Fruit fly (Drosophila melanogaster) whole organism, embryonic: ENCODE data around the gene CG10962.

Experiments
- Adf1 ChIP-seq: fragments of 200-800 bp; sonication (Bioruptor generic); IDR thresholded peaks from 2 replicates; pipeline ENCODE4 v1.3.6; 2022; ENCODE audit warnings: missing biosample characterization, missing genetic modification characterization
- Atf3 ChIP-seq: fragments of 200-800 bp; sonication (Bioruptor generic); optimal IDR thresholded peaks from 3 replicates; lab custom pipeline; 2016; ENCODE audit warnings: missing biosample characterization, missing genetic modification characterization
- B-H2 ChIP-seq: fragments of 200-800 bp; sonication (Bioruptor generic); optimal IDR thresholded peaks from 2 replicates; lab custom pipeline; 2018; ENCODE audit warnings: missing biosample characterization, mild to moderate bottlenecking, missing genetic modification characterization
- BtbVII ChIP-seq: fragments of 200-800 bp; sonication (Bioruptor generic); optimal IDR thresholded peaks from 3 replicates; lab custom pipeline; 2017; ENCODE audit warnings: missing biosample characterization, mild to moderate bottlenecking, missing genetic modification characterization
- CG11560 ChIP-seq: fragments of 200-800 bp; sonication (Bioruptor generic); IDR thresholded peaks from 3 replicates; pipeline ENCODE4 v1.3.6; 2022; ENCODE audit warnings: missing biosample characterization, missing genetic modification characterization
- CG11723 ChIP-seq: fragments of 200-800 bp; sonication (Bioruptor generic); optimal IDR thresholded peaks from 2 replicates; lab custom pipeline; 2017; ENCODE audit warnings: missing biosample characterization, mild to moderate bottlenecking, missing genetic modification characterization
- CG12659 ChIP-seq: fragments of 200-800 bp; sonication (Bioruptor generic); optimal IDR thresholded peaks from 3 replicates; lab custom pipeline; 2017; ENCODE audit warnings: mild to moderate bottlenecking, missing biosample characterization, missing genetic modification reagents, missing genetic modification characterization
- CG13296 ChIP-seq: fragments of 200-800 bp; sonication (Bioruptor generic); optimal IDR thresholded peaks from 3 replicates; lab custom pipeline; 2018; ENCODE audit warnings: missing biosample characterization, mild to moderate bottlenecking, missing genetic modification characterization
- CG14050 ChIP-seq: fragments of 200-800 bp; sonication (Bioruptor generic); IDR thresholded peaks from 3 replicates; pipeline ENCODE4 v1.3.6; 2022; ENCODE audit warnings: missing biosample characterization, missing genetic modification characterization
- CG15073 ChIP-seq: fragments of 200-800 bp; sonication (Bioruptor generic); optimal IDR thresholded peaks from 2 replicates; lab custom pipeline; 2016; ENCODE audit warnings: missing biosample characterization, missing genetic modification characterization
- CG1602 ChIP-seq: fragments of 200-800 bp; sonication (Bioruptor generic); optimal IDR thresholded peaks from 3 replicates; lab custom pipeline; 2016; ENCODE audit warnings: missing biosample characterization, missing genetic modification characterization
- CG16813 ChIP-seq: fragments of 200-800 bp; sonication (Bioruptor generic); IDR thresholded peaks from 3 replicates; pipeline ENCODE4 v1.3.6; 2022; ENCODE audit warnings: missing biosample characterization, missing genetic modification characterization; ENCODE audit not compliant: partially characterized antibody
- CG17912 ChIP-seq: fragments of 200-800 bp; sonication (Bioruptor generic); optimal IDR thresholded peaks from 2 replicates; lab custom pipeline; 2018; ENCODE audit warnings: missing biosample characterization, mild to moderate bottlenecking, missing genetic modification characterization
- CG2202 ChIP-seq: fragments of 200-800 bp; sonication (Bioruptor generic); optimal IDR thresholded peaks from 2 replicates; lab custom pipeline; 2018; ENCODE audit warnings: missing biosample characterization, mild to moderate bottlenecking, missing genetic modification characterization
- CG31224 ChIP-seq: fragments of 200-800 bp; sonication (Bioruptor generic); IDR thresholded peaks from 2 replicates; pipeline ENCODE4 v1.3.6; 2022; ENCODE audit warnings: missing biosample characterization, missing genetic modification characterization
- CG4820 ChIP-seq: fragments of 200-800 bp; sonication (Bioruptor generic); optimal IDR thresholded peaks from 3 replicates; lab custom pipeline; 2016; ENCODE audit warnings: missing biosample characterization, missing genetic modification characterization
- CG4854 ChIP-seq: fragments of 200-800 bp; sonication (Bioruptor generic); optimal IDR thresholded peaks from 2 replicates; lab custom pipeline; 2016; ENCODE audit warnings: missing biosample characterization, missing genetic modification characterization, inconsistent platforms
- CG7963 ChIP-seq: fragments of 200-800 bp; sonication (Bioruptor generic); IDR thresholded peaks from 3 replicates; pipeline ENCODE4 v1.3.6; 2022; ENCODE audit warnings: missing biosample characterization, missing genetic modification characterization; ENCODE audit not compliant: partially characterized antibody
- CG8388 ChIP-seq: fragments of 200-800 bp; sonication (Bioruptor generic); optimal IDR thresholded peaks from 2 replicates; lab custom pipeline; 2019; ENCODE audit warnings: missing biosample characterization, mild to moderate bottlenecking, missing genetic modification characterization, moderate library complexity
- CG8765 ChIP-seq: fragments of 200-800 bp; sonication (Bioruptor generic); IDR thresholded peaks from 2 replicates; pipeline ENCODE4 v1.3.6; 2022; ENCODE audit warnings: missing biosample characterization, missing genetic modification characterization
- CG9727 ChIP-seq: fragments of 200-800 bp; sonication (Bioruptor generic); optimal IDR thresholded peaks from 3 replicates; lab custom pipeline; 2017; ENCODE audit warnings: missing biosample characterization, mild to moderate bottlenecking, missing genetic modification characterization
- CG9932 ChIP-seq: fragments of 200-800 bp; sonication (Bioruptor generic); IDR thresholded peaks from 2 replicates; pipeline ENCODE4 v1.3.6; 2022; ENCODE audit warnings: missing biosample characterization, missing genetic modification characterization
- CTCF ChIP-seq: fragments of 200-800 bp; sonication (Bioruptor generic); optimal IDR thresholded peaks from 2 replicates; lab custom pipeline; 2017; ENCODE audit warnings: missing biosample characterization, mild to moderate bottlenecking, missing genetic modification characterization, moderate library complexity
- D19A ChIP-seq: fragments of 200-800 bp; optimal IDR thresholded peaks from 3 replicates; lab custom pipeline; 2019; ENCODE audit warnings: missing biosample characterization, mild to moderate bottlenecking, missing genetic modification characterization, moderate library complexity
- Deaf1 ChIP-seq: fragments of 200-800 bp; optimal IDR thresholded peaks from 3 replicates; lab custom pipeline; 2019; ENCODE audit warnings: missing biosample characterization, mild to moderate bottlenecking, missing genetic modification characterization, moderate library complexity
- E2f1 ChIP-seq: fragments of 200-800 bp; sonication (Bioruptor generic); IDR thresholded peaks from 2 replicates; pipeline ENCODE4 v1.3.6; 2022; ENCODE audit warnings: missing biosample characterization, missing genetic modification characterization
- ERR ChIP-seq: fragments of 200-800 bp; sonication (Bioruptor generic); optimal IDR thresholded peaks from 2 replicates; lab custom pipeline; 2016; ENCODE audit warnings: missing biosample characterization, missing genetic modification characterization
- H2.0 ChIP-seq: fragments of 200-800 bp; sonication (Bioruptor generic); IDR thresholded peaks from 2 replicates; pipeline ENCODE4 v1.3.6; 2022; ENCODE audit warnings: missing biosample characterization, missing genetic modification characterization
- HLH4C ChIP-seq: fragments of 200-800 bp; sonication (Bioruptor generic); IDR thresholded peaks from 3 replicates; pipeline ENCODE4 v1.3.6; 2022; ENCODE audit warnings: missing biosample characterization, missing genetic modification characterization; ENCODE audit not compliant: partially characterized antibody
- Hey ChIP-seq: fragments of 200-800 bp; sonication (Bioruptor generic); optimal IDR thresholded peaks from 3 replicates; lab custom pipeline; 2018; ENCODE audit warnings: missing biosample characterization, mild to moderate bottlenecking, missing genetic modification characterization
- Mad ChIP-seq: fragments of 200-800 bp; sonication (Bioruptor generic); optimal IDR thresholded peaks from 2 replicates; lab custom pipeline; 2016; ENCODE audit warnings: missing biosample characterization, missing genetic modification characterization
- Pdp1 ChIP-seq, 2 experiments: fragments of 200-800 bp; sonication (Bioruptor generic); optimal IDR thresholded peaks; 3 replicates each; lab custom pipeline; 2016; ENCODE audit warnings: missing biosample characterization in 2 of 2, missing genetic modification characterization in 2 of 2, mild to moderate bottlenecking in 1 of 2, moderate library complexity in 1 of 2
- Ptx1 ChIP-seq: fragments of 200-800 bp; sonication (Bioruptor generic); IDR thresholded peaks from 2 replicates; pipeline ENCODE4 v1.3.6; 2022; ENCODE audit warnings: missing biosample characterization, missing genetic modification characterization
- Side ChIP-seq: fragments of 200-800 bp; sonication (Bioruptor generic); optimal IDR thresholded peaks from 2 replicates; lab custom pipeline; 2016; ENCODE audit warnings: missing biosample characterization, missing genetic modification characterization
- Six4 ChIP-seq: fragments of 200-800 bp; sonication (Bioruptor generic); optimal IDR thresholded peaks from 2 replicates; lab custom pipeline; 2016; ENCODE audit warnings: missing biosample characterization, missing genetic modification characterization
- caup ChIP-seq: fragments of 200-800 bp; sonication (Bioruptor generic); optimal IDR thresholded peaks from 3 replicates; lab custom pipeline; 2017; ENCODE audit warnings: missing biosample characterization, mild to moderate bottlenecking, missing genetic modification characterization, moderate library complexity; ENCODE audit not compliant: severe bottlenecking
- dati ChIP-seq: fragments of 200-800 bp; sonication (Bioruptor generic); IDR thresholded peaks from 2 replicates; pipeline ENCODE4 v1.3.6; 2022; ENCODE audit warnings: missing biosample characterization, missing genetic modification characterization
- dysf ChIP-seq: fragments of 200-800 bp; sonication (Bioruptor generic); IDR thresholded peaks from 3 replicates; pipeline ENCODE4 v1.3.6; 2022; ENCODE audit warnings: missing biosample characterization, missing genetic modification characterization
- gem ChIP-seq: fragments of 200-800 bp; sonication (Bioruptor generic); optimal IDR thresholded peaks from 2 replicates; lab custom pipeline; 2019; ENCODE audit warnings: missing biosample characterization, mild to moderate bottlenecking, missing genetic modification characterization, moderate library complexity
- grn ChIP-seq: fragments of 200-800 bp; sonication (Bioruptor generic); optimal IDR thresholded peaks from 3 replicates; lab custom pipeline; 2017; ENCODE audit warnings: missing biosample characterization, missing genetic modification characterization
- h ChIP-seq: fragments of >200 bp; optimal IDR thresholded peaks from 2 replicates; lab custom pipeline; 2017
- mirr ChIP-seq: fragments of 200-800 bp; sonication (Bioruptor generic); optimal IDR thresholded peaks from 3 replicates; lab custom pipeline; 2018; ENCODE audit warnings: missing biosample characterization, mild to moderate bottlenecking, missing genetic modification characterization
- mld ChIP-seq: fragments of 200-800 bp; sonication (Bioruptor generic); IDR thresholded peaks from 3 replicates; pipeline ENCODE4 v1.3.6; 2022; ENCODE audit warnings: missing biosample characterization, missing genetic modification characterization; ENCODE audit not compliant: partially characterized antibody
- onecut ChIP-seq: fragments of 200-800 bp; sonication (Bioruptor generic); IDR thresholded peaks from 2 replicates; pipeline ENCODE4 v1.3.6; 2022; ENCODE audit warnings: missing biosample characterization, missing genetic modification characterization
- repo ChIP-seq: fragments of 200-800 bp; sonication (Bioruptor generic); optimal IDR thresholded peaks from 2 replicates; lab custom pipeline; 2016; ENCODE audit warnings: missing biosample characterization, missing genetic modification characterization
- sc ChIP-seq, 3 experiments: fragments of >200 bp in 2 of 3; fragments of 200-800 bp in 1 of 3; sonication (Bioruptor generic) in 1 of 3; optimal IDR thresholded peaks; 2 replicates in 2 of 3; 3 replicates in 1 of 3; lab custom pipeline; 2017; ENCODE audit warnings: mild to moderate bottlenecking in 1 of 3, missing biosample characterization in 1 of 3, missing genetic modification characterization in 1 of 3, missing genetic modification reagents in 1 of 3
- sens-2 ChIP-seq: fragments of 200-800 bp; sonication (Bioruptor generic); IDR thresholded peaks from 2 replicates; pipeline ENCODE4 v1.3.6; 2022; ENCODE audit warnings: missing biosample characterization, missing genetic modification characterization
- sug ChIP-seq: fragments of 200-800 bp; optimal IDR thresholded peaks from 2 replicates; lab custom pipeline; 2019; ENCODE audit warnings: missing biosample characterization, mild to moderate bottlenecking, missing genetic modification characterization, moderate library complexity
- tgo ChIP-seq: fragments of 200-800 bp; sonication (Bioruptor generic); IDR thresholded peaks from 3 replicates; pipeline ENCODE4 v1.3.6; 2022; ENCODE audit warnings: missing biosample characterization, missing genetic modification characterization
- tll ChIP-seq, 2 experiments: fragments of 200-800 bp in 1 of 2; fragments of >200 bp in 1 of 2; sonication (Bioruptor generic) in 1 of 2; optimal IDR thresholded peaks; 2 replicates each; lab custom pipeline; 2017 to 2019; ENCODE audit warnings: missing biosample characterization in 2 of 2, missing genetic modification characterization in 2 of 2, mild to moderate bottlenecking in 1 of 2, moderate library complexity in 1 of 2
- usp ChIP-seq: fragments of >200 bp; optimal IDR thresholded peaks from 2 replicates; lab custom pipeline; 2017; ENCODE audit warnings: missing biosample characterization, missing genetic modification characterization

CG10962 gene

dm6 chrX:9004333-9004732, 30.3 kb upstream of the CG10962 start (continued):
- TF ChIP-seq sc (optimal IDR thresholded peaks at IDR 0.05; lab: Kevin White, UChicago), result no peak
- TF ChIP-seq sc (GFP tag; optimal IDR thresholded peaks at IDR 0.05; lab: Kevin White, UChicago), result no peak
- TF ChIP-seq Ptx1 (GFP tag; lab: Robert Waterston, UW), result peak; percentile 55
- no peak for TF ChIP-seq CTCF
- TF ChIP-seq CG17912 (GFP tag; lab: Kevin White, UChicago), result no peak
- no peak for TF ChIP-seq D19A (tag; lab: Kevin White, UChicago)
- TF ChIP-seq CG8765 (GFP tag; lab: Robert Waterston, UW), result no peak
- TF ChIP-seq BtbVII (GFP tag; lab: Kevin White, UChicago), result peak; percentile 32
- TF ChIP-seq grn (GFP tag; lab: Kevin White, UChicago), result no peak
- no peak for TF ChIP-seq Atf3 (GFP tag; lab: Kevin White, UChicago)
- TF ChIP-seq mirr (GFP tag; lab: Kevin White, UChicago), result no peak
- TF ChIP-seq CG11560, result 0 out of 3 replicates have a peak, but pooled peaks have one; percentile 37
- peak; percentile 42 for TF ChIP-seq CG13296 (GFP tag; lab: Kevin White, UChicago)
- TF ChIP-seq E2f1 (GFP tag; lab: Robert Waterston, UW), result 0 out of 2 replicates have a peak, but pooled peaks have one; percentile 23
- 0 out of 2 replicates have a peak, but pooled peaks have one; percentile 19 for TF ChIP-seq onecut
- no peak for TF ChIP-seq H2.0 (GFP tag; lab: Robert Waterston, UW)
- no peak for TF ChIP-seq repo (GFP tag; lab: Kevin White, UChicago)
- peak; percentile 19; the same call in 1 of the 3 replicates for TF ChIP-seq CG14050 (GFP tag; lab: Robert Waterston, UW)
- no peak for TF ChIP-seq tll (GFP tag; optimal IDR thresholded peaks at IDR 0.05; lab: Kevin White, UChicago)
- peak; percentile 44; the same call in 1 of the 3 replicates for TF ChIP-seq tgo (GFP tag; lab: Robert Waterston, UW)
- no peak for TF ChIP-seq dati (GFP tag; lab: Robert Waterston, UW)
- no peak for TF ChIP-seq CG2202
- no peak for TF ChIP-seq B-H2 (GFP tag; lab: Kevin White, UChicago)
- TF ChIP-seq h (lab: Kevin White, UChicago), result no peak
- no peak for TF ChIP-seq Adf1 (GFP tag; lab: Robert Waterston, UW)
- TF ChIP-seq usp, result no peak
- TF ChIP-seq CG31224 (GFP tag; lab: Robert Waterston, UW), result no peak
- no peak for TF ChIP-seq Side (GFP tag; lab: Kevin White, UChicago)
- peak; percentile 55; the same call in 2 of the 3 replicates for TF ChIP-seq dysf (GFP tag; lab: Robert Waterston, UW)
- TF ChIP-seq CG15073, result no peak
- no peak for TF ChIP-seq Pdp1 (GFP tag; optimal IDR thresholded peaks at IDR 0.05; lab: Kevin White, UChicago)
- TF ChIP-seq CG8388 (GFP tag; lab: Kevin White, UChicago), result peak; percentile 14
- no peak for TF ChIP-seq CG1602 (GFP tag; lab: Kevin White, UChicago)
- TF ChIP-seq Mad (GFP tag; lab: Kevin White, UChicago), result no peak
- TF ChIP-seq caup (GFP tag; lab: Kevin White, UChicago), result peak; percentile 2
- TF ChIP-seq gem, result peak; percentile 68
- TF ChIP-seq sug (tag; lab: Kevin White, UChicago), result no peak
- TF ChIP-seq mld (GFP tag; lab: Robert Waterston, UW), result no peak
- no peak for TF ChIP-seq CG11723 (GFP tag; lab: Kevin White, UChicago)
- no peak for TF ChIP-seq HLH4C (GFP tag; lab: Robert Waterston, UW)
- no peak for TF ChIP-seq Hey
- TF ChIP-seq CG16813 (GFP tag; lab: Robert Waterston, UW), result no peak
- TF ChIP-seq Deaf1, result peak; percentile 10
- peak; percentile 8 for TF ChIP-seq CG12659 (GFP tag; lab: Kevin White, UChicago)
- TF ChIP-seq CG9727, result peak; percentile 48
- TF ChIP-seq ERR (GFP tag; lab: Kevin White, UChicago), result no peak
- no peak for TF ChIP-seq CG7963
- peak; percentile 43; the same call in 1 of the 2 replicates for TF ChIP-seq CG9932 (GFP tag; lab: Robert Waterston, UW)
- TF ChIP-seq CG4820 (GFP tag; lab: Kevin White, UChicago), result no peak
- TF ChIP-seq CG4854, result no peak
- no peak; the same call in 1 of the 2 replicates for TF ChIP-seq sens-2 (GFP tag; lab: Robert Waterston, UW)
- no peak for TF ChIP-seq Six4 (GFP tag; lab: Kevin White, UChicago)
